Fruit fly (Drosophila melanogaster): ENCODE data around the gene cal1.

Gene cal1

dm6 chr3R:17066828-17067430 is 21.2 kb upstream of the cal1 start:
- TF ChIP-seq sd (tag; optimal IDR thresholded peaks at IDR 0.05) (peak; percentile 79), CG12769 (tag; optimal IDR thresholded peaks at IDR 0.05) (peak; percentile 89), Ets65A (GFP tag) (peak; percentile 57), CG5953 (GFP tag; IDR thresholded peaks at IDR 0.05) (no peak), Sry-δ (GFP tag; optimal IDR thresholded peaks at IDR 0.05) (no peak), CG10543 (GFP tag; optimal IDR thresholded peaks at IDR 0.05) (peak; percentile 46), CG1602 (GFP tag; optimal IDR thresholded peaks at IDR 0.05) (no peak), dysf (GFP tag; IDR thresholded peaks at IDR 0.05) (no peak), Doc3 (GFP tag; IDR thresholded peaks at IDR 0.05; ENCODE audit: partially characterized antibody) (no peak), slou (GFP tag; optimal IDR thresholded peaks at IDR 0.05) (no peak), Med (GFP tag) (peak; percentile 85), sug (tag; optimal IDR thresholded peaks at IDR 0.05) (no peak), Atf6 (GFP tag; IDR thresholded peaks at IDR 0.05) (no peak), CG9932 (GFP tag; IDR thresholded peaks at IDR 0.05) (peak; percentile 26; the same call in 1 of the 2 replicates), CG31224 (GFP tag; IDR thresholded peaks at IDR 0.05) (0 out of 2 replicates have a peak, but pooled peaks have one; percentile 4), br (optimal IDR thresholded peaks at IDR 0.05) (no peak), al (GFP tag; IDR thresholded peaks at IDR 0.05) (no peak), stc (GFP tag; IDR thresholded peaks at IDR 0.05) (0 out of 2 replicates have a peak, but pooled peaks have one; percentile 14), CG6175 (GFP tag; IDR thresholded peaks at IDR 0.05) (0 out of 3 replicates have a peak, but pooled peaks have one; percentile 44), z (GFP tag; IDR thresholded peaks at IDR 0.05) (peak; percentile 37; the same call in 1 of the 3 replicates), sr (GFP tag; IDR thresholded peaks at IDR 0.05) (peak; percentile 73; the same call in 2 of the 3 replicates), CG13424 (tag; optimal IDR thresholded peaks at IDR 0.05) (no peak), CG10462 (GFP tag; optimal IDR thresholded peaks at IDR 0.05) (no peak), twi (tag; optimal IDR thresholded peaks at IDR 0.05) (no peak), Dfd (GFP tag; optimal IDR thresholded peaks at IDR 0.05) (no peak), CG34422 (GFP tag; IDR thresholded peaks at IDR 0.05) (0 out of 3 replicates have a peak, but pooled peaks have one; percentile 18), hth (optimal IDR thresholded peaks at IDR 0.05) (no peak), Sox102F (GFP tag; optimal IDR thresholded peaks at IDR 0.05) (no peak), Hr39 (optimal IDR thresholded peaks at IDR 0.05) (no peak), disco-r (GFP tag; optimal IDR thresholded peaks at IDR 0.05) (no peak), Adf1 (GFP tag; IDR thresholded peaks at IDR 0.05) (peak; percentile 34; the same call in 1 of the 2 replicates), ewg (GFP tag; optimal IDR thresholded peaks at IDR 0.05) (no peak), crol (GFP tag; IDR thresholded peaks at IDR 0.05) (peak; percentile 53), sim (GFP tag; IDR thresholded peaks at IDR 0.05) (0 out of 2 replicates have a peak, but pooled peaks have one; percentile 5), Nf-YB (GFP tag; optimal IDR thresholded peaks at IDR 0.05) (no peak), bcd (GFP tag; optimal IDR thresholded peaks at IDR 0.05) (no peak), Dad (GFP tag; optimal IDR thresholded peaks at IDR 0.05) (no peak), ase (GFP tag; IDR thresholded peaks at IDR 0.05) (no peak), so (GFP tag; IDR thresholded peaks at IDR 0.05) (0 out of 3 replicates have a peak, but pooled peaks have one; percentile 23), CG7372 (GFP tag; IDR thresholded peaks at IDR 0.05) (peak; percentile 81; the same call in 1 of the 2 replicates), abd-A (tag; optimal IDR thresholded peaks at IDR 0.05) (no peak), Mad (GFP tag; optimal IDR thresholded peaks at IDR 0.05) (no peak), ssp (GFP tag; IDR thresholded peaks at IDR 0.05) (0 out of 2 replicates have a peak, but pooled peaks have one; percentile 11), chinmo (GFP tag; IDR thresholded peaks at IDR 0.05; ENCODE audit: partially characterized antibody) (0 out of 4 replicates have a peak, but pooled peaks have one; percentile 52), CG11456 (GFP tag; IDR thresholded peaks at IDR 0.05) (no peak), pnt (GFP tag; optimal IDR thresholded peaks at IDR 0.05) (no peak), Doc2 (GFP tag; IDR thresholded peaks at IDR 0.05) (no peak), bbx (GFP tag; IDR thresholded peaks at IDR 0.05; ENCODE audit: partially characterized antibody) (peak; percentile 15; the same call in 1 of the 2 replicates)

Data from whole organism, embryonic.